Fruit fly (Drosophila melanogaster) whole organism, embryonic: Measurements from ENCODE around the gene CG5181.
A peak's percentile ranks its signal among the peaks of the same experiment; 100 is the strongest.

Experiments used
- Abd-B ChIP-seq: fragments of 200-800 bp; sonication (Bioruptor generic); optimal IDR thresholded peaks from 2 replicates; lab custom pipeline; 2018; ENCODE audit warnings: missing biosample characterization, mild to moderate bottlenecking, missing genetic modification characterization, moderate library complexity
- Bteb2 ChIP-seq: fragments of 200-800 bp; sonication (Bioruptor generic); optimal IDR thresholded peaks from 2 replicates; lab custom pipeline; 2016; ENCODE audit warnings: missing biosample characterization, missing genetic modification characterization
- CG10321 ChIP-seq: fragments of 200-800 bp; sonication (Bioruptor generic); IDR thresholded peaks from 2 replicates; pipeline ENCODE4 v1.3.6; 2022; ENCODE audit warnings: missing biosample characterization, missing genetic modification characterization
- CG12236 ChIP-seq: fragments of 200-800 bp; sonication (Bioruptor generic); optimal IDR thresholded peaks from 2 replicates; lab custom pipeline; 2016; ENCODE audit warnings: missing biosample characterization, missing genetic modification characterization
- CG12744 ChIP-seq: fragments of 200-800 bp; sonication (Bioruptor generic); optimal IDR thresholded peaks from 2 replicates; lab custom pipeline; 2016; ENCODE audit warnings: missing biosample characterization, missing genetic modification characterization
- CG13624 ChIP-seq: fragments of 200-800 bp; sonication (Bioruptor generic); optimal IDR thresholded peaks from 2 replicates; lab custom pipeline; 2016; ENCODE audit warnings: missing biosample characterization, missing genetic modification characterization
- CG1529 ChIP-seq: fragments of 200-800 bp; sonication (Bioruptor generic); optimal IDR thresholded peaks from 3 replicates; lab custom pipeline; 2018; ENCODE audit warnings: missing biosample characterization, missing genetic modification characterization
- CG15514 ChIP-seq: fragments of 200-800 bp; sonication (Bioruptor generic); optimal IDR thresholded peaks from 3 replicates; lab custom pipeline; 2017; ENCODE audit warnings: missing biosample characterization, missing genetic modification characterization, mild to moderate bottlenecking, moderate library complexity, missing genetic modification reagents
- CG1832 ChIP-seq: fragments of 200-800 bp; sonication (Bioruptor generic); optimal IDR thresholded peaks from 2 replicates; lab custom pipeline; 2017; ENCODE audit warnings: missing biosample characterization, mild to moderate bottlenecking, missing genetic modification characterization, inconsistent platforms
- CG3163 ChIP-seq: fragments of 200-800 bp; sonication (Bioruptor generic); optimal IDR thresholded peaks from 3 replicates; lab custom pipeline; 2016; ENCODE audit warnings: missing biosample characterization, missing genetic modification characterization
- CG3726 ChIP-seq: fragments of 200-800 bp; sonication (Bioruptor generic); IDR thresholded peaks from 3 replicates; pipeline ENCODE4, ENCODE4 v1.3.6; 2022; ENCODE audit warnings: missing biosample characterization, missing genetic modification characterization
- CG4424 ChIP-seq: fragments of 200-800 bp; sonication (Bioruptor generic); optimal IDR thresholded peaks from 3 replicates; lab custom pipeline; 2016; ENCODE audit warnings: missing biosample characterization, missing genetic modification characterization
- CG6689 ChIP-seq: fragments of 200-800 bp; sonication (Bioruptor generic); IDR thresholded peaks from 2 replicates; pipeline ENCODE4 v1.3.6; 2022; ENCODE audit warnings: missing biosample characterization, missing genetic modification characterization
- CG7745 ChIP-seq: fragments of 200-800 bp; sonication (Bioruptor generic); optimal IDR thresholded peaks from 2 replicates; lab custom pipeline; 2018; ENCODE audit warnings: missing biosample characterization, mild to moderate bottlenecking, missing genetic modification characterization, moderate library complexity
- CG7963 ChIP-seq: fragments of 200-800 bp; sonication (Bioruptor generic); IDR thresholded peaks from 3 replicates; pipeline ENCODE4 v1.3.6; 2022; ENCODE audit warnings: missing biosample characterization, missing genetic modification characterization; ENCODE audit not compliant: partially characterized antibody
- CG8924 ChIP-seq: fragments of 200-800 bp; optimal IDR thresholded peaks from 3 replicates; lab custom pipeline; 2019; ENCODE audit warnings: missing biosample characterization, mild to moderate bottlenecking, missing genetic modification characterization, moderate library complexity
- CG9609 ChIP-seq: fragments of 200-800 bp; sonication (Bioruptor generic); optimal IDR thresholded peaks from 3 replicates; lab custom pipeline; 2016; ENCODE audit warnings: missing biosample characterization, missing genetic modification characterization
- Hey ChIP-seq: fragments of 200-800 bp; sonication (Bioruptor generic); optimal IDR thresholded peaks from 3 replicates; lab custom pipeline; 2018; ENCODE audit warnings: missing biosample characterization, mild to moderate bottlenecking, missing genetic modification characterization
- Hmr ChIP-seq: fragments of 200-800 bp; sonication (Bioruptor generic); optimal IDR thresholded peaks from 3 replicates; lab custom pipeline; 2017; ENCODE audit warnings: mild to moderate bottlenecking, missing biosample characterization, missing genetic modification reagents, missing genetic modification characterization
- Jarid2 ChIP-seq: fragments of 200-800 bp; sonication (Bioruptor generic); optimal IDR thresholded peaks from 3 replicates; lab custom pipeline; 2017; ENCODE audit warnings: mild to moderate bottlenecking, missing biosample characterization, missing genetic modification reagents, missing genetic modification characterization
- MBD-R2 ChIP-seq: fragments of 200-800 bp; sonication (Bioruptor generic); IDR thresholded peaks from 2 replicates; pipeline ENCODE4 v1.3.6; 2022; ENCODE audit warnings: missing biosample characterization, missing genetic modification characterization
- MESR4 ChIP-seq: fragments of 200-800 bp; sonication (Bioruptor generic); optimal IDR thresholded peaks from 2 replicates; lab custom pipeline; 2018; ENCODE audit warnings: missing biosample characterization, mild to moderate bottlenecking, missing genetic modification characterization, moderate library complexity
- Mrtf ChIP-seq: fragments of 200-800 bp; sonication (Bioruptor generic); IDR thresholded peaks from 3 replicates; pipeline ENCODE4 v1.3.6; 2022; ENCODE audit warnings: missing biosample characterization, missing genetic modification characterization
- Oli ChIP-seq: fragments of 200-800 bp; sonication (Bioruptor generic); optimal IDR thresholded peaks from 2 replicates; lab custom pipeline; 2018; ENCODE audit warnings: missing biosample characterization, mild to moderate bottlenecking, missing genetic modification characterization, moderate library complexity
- Opbp ChIP-seq: fragments of 200-800 bp; sonication (Bioruptor generic); IDR thresholded peaks from 3 replicates; pipeline ENCODE4 v1.3.6; 2022; ENCODE audit warnings: missing biosample characterization, missing genetic modification characterization; ENCODE audit not compliant: partially characterized antibody
- PHDP ChIP-seq: fragments of 200-800 bp; sonication (Bioruptor generic); optimal IDR thresholded peaks from 3 replicates; lab custom pipeline; 2018; ENCODE audit warnings: missing biosample characterization, mild to moderate bottlenecking, missing genetic modification characterization, moderate library complexity
- Pdp1 ChIP-seq, 2 experiments: fragments of 200-800 bp; sonication (Bioruptor generic); optimal IDR thresholded peaks; 3 replicates each; lab custom pipeline; 2016; ENCODE audit warnings: missing biosample characterization in 2 of 2, missing genetic modification characterization in 2 of 2, mild to moderate bottlenecking in 1 of 2, moderate library complexity in 1 of 2
- abd-A ChIP-seq: fragments of 200-800 bp; sonication (Bioruptor generic); optimal IDR thresholded peaks from 3 replicates; lab custom pipeline; 2019; ENCODE audit warnings: missing biosample characterization, mild to moderate bottlenecking, missing genetic modification characterization, moderate library complexity
- ara ChIP-seq: fragments of 200-800 bp; sonication (Bioruptor generic); IDR thresholded peaks from 2 replicates; pipeline ENCODE4 v1.3.6; 2022; ENCODE audit warnings: missing biosample characterization, missing genetic modification characterization
- ato ChIP-seq: fragments of 200-800 bp; sonication (Bioruptor generic); IDR thresholded peaks from 2 replicates; pipeline ENCODE4 v1.3.6; 2022; ENCODE audit warnings: missing biosample characterization, missing genetic modification characterization; ENCODE audit not compliant: partially characterized antibody
- bigmax ChIP-seq: fragments of 200-800 bp; sonication (Bioruptor generic); optimal IDR thresholded peaks from 2 replicates; lab custom pipeline; 2018; ENCODE audit warnings: missing biosample characterization, mild to moderate bottlenecking, missing genetic modification characterization
- chinmo ChIP-seq: fragments of 200-800 bp; sonication (Bioruptor generic); IDR thresholded peaks from 4 replicates; pipeline ENCODE4 v1.3.6; 2022; ENCODE audit warnings: missing biosample characterization, missing genetic modification characterization; ENCODE audit not compliant: partially characterized antibody
- insv ChIP-seq, 2 experiments: fragments of 200-800 bp; sonication (Bioruptor generic); optimal IDR thresholded peaks; 3 replicates each; lab custom pipeline; 2016 to 2018; ENCODE audit warnings: missing biosample characterization in 2 of 2, missing genetic modification characterization in 2 of 2
- kah ChIP-seq: fragments of 200-800 bp; sonication (Bioruptor generic); optimal IDR thresholded peaks from 2 replicates; lab custom pipeline; 2018; ENCODE audit warnings: missing biosample characterization, mild to moderate bottlenecking, missing genetic modification characterization
- lbe ChIP-seq: fragments of 200-800 bp; sonication (Bioruptor generic); optimal IDR thresholded peaks from 2 replicates; lab custom pipeline; 2016; ENCODE audit warnings: missing biosample characterization, mild to moderate bottlenecking, missing genetic modification characterization
- nerfin-2 ChIP-seq: fragments of 200-800 bp; sonication (Bioruptor generic); IDR thresholded peaks from 2 replicates; pipeline ENCODE4 v1.3.6; 2022; ENCODE audit warnings: missing biosample characterization, missing genetic modification characterization; ENCODE audit not compliant: partially characterized antibody
- nmo ChIP-seq: fragments of 200-800 bp; sonication (Bioruptor generic); optimal IDR thresholded peaks from 2 replicates; lab custom pipeline; 2018; ENCODE audit warnings: missing biosample characterization, mild to moderate bottlenecking, missing genetic modification characterization, moderate library complexity
- prd ChIP-seq, 3 experiments: fragments of >200 bp in 2 of 3; fragments of 200-800 bp in 1 of 3; sonication (Bioruptor generic) in 1 of 3; optimal IDR thresholded peaks in 2 of 3; IDR thresholded peaks in 1 of 3; 2 replicates in 2 of 3; 3 replicates in 1 of 3; pipeline versions ENCODE4 v1.3.6 to Lab custom; 2017 to 2022; ENCODE audit warnings: missing biosample characterization in 1 of 3, missing genetic modification characterization in 1 of 3
- row ChIP-seq: fragments of 200-800 bp; sonication (Bioruptor generic); IDR thresholded peaks from 3 replicates; pipeline ENCODE4 v1.3.6; 2022; ENCODE audit warnings: missing biosample characterization, missing genetic modification characterization
- slbo ChIP-seq: fragments of 200-800 bp; sonication (Bioruptor generic); IDR thresholded peaks from 2 replicates; pipeline ENCODE4 v1.3.6; 2022; ENCODE audit warnings: missing biosample characterization, missing genetic modification characterization
- sna ChIP-seq: fragments of 200-800 bp; sonication (Bioruptor generic); IDR thresholded peaks from 2 replicates; pipeline ENCODE4 v1.3.6; 2022; ENCODE audit warnings: missing biosample characterization, missing genetic modification characterization; ENCODE audit not compliant: partially characterized antibody
- tll ChIP-seq, 2 experiments: fragments of 200-800 bp in 1 of 2; fragments of >200 bp in 1 of 2; sonication (Bioruptor generic) in 1 of 2; optimal IDR thresholded peaks; 2 replicates each; lab custom pipeline; 2017 to 2019; ENCODE audit warnings: missing biosample characterization in 2 of 2, missing genetic modification characterization in 2 of 2, mild to moderate bottlenecking in 1 of 2, moderate library complexity in 1 of 2
- tna ChIP-seq: fragments of 200-800 bp; sonication (Bioruptor generic); IDR thresholded peaks from 2 replicates; pipeline ENCODE4 v1.3.6; 2022; ENCODE audit warnings: missing biosample characterization, missing genetic modification characterization; ENCODE audit not compliant: partially characterized antibody
- trh ChIP-seq: fragments of 200-800 bp; sonication (Bioruptor generic); optimal IDR thresholded peaks from 2 replicates; lab custom pipeline; 2016; ENCODE audit warnings: missing biosample characterization, missing genetic modification characterization
- ttk ChIP-seq: fragments of 200-800 bp; sonication (Bioruptor generic); IDR thresholded peaks from 2 replicates; pipeline ENCODE4 v2.1.2; 2022; ENCODE audit warnings: missing biosample characterization, missing genetic modification characterization
- tup ChIP-seq: fragments of 200-800 bp; sonication (Bioruptor generic); optimal IDR thresholded peaks from 2 replicates; lab custom pipeline; 2016; ENCODE audit warnings: missing biosample characterization, mild to moderate bottlenecking, missing genetic modification characterization, moderate library complexity
- z ChIP-seq: fragments of 200-800 bp; sonication (Bioruptor generic); IDR thresholded peaks from 3 replicates; pipeline ENCODE4 v1.3.6; 2022; ENCODE audit warnings: missing biosample characterization, missing genetic modification characterization

Gene CG5181

DNA sequence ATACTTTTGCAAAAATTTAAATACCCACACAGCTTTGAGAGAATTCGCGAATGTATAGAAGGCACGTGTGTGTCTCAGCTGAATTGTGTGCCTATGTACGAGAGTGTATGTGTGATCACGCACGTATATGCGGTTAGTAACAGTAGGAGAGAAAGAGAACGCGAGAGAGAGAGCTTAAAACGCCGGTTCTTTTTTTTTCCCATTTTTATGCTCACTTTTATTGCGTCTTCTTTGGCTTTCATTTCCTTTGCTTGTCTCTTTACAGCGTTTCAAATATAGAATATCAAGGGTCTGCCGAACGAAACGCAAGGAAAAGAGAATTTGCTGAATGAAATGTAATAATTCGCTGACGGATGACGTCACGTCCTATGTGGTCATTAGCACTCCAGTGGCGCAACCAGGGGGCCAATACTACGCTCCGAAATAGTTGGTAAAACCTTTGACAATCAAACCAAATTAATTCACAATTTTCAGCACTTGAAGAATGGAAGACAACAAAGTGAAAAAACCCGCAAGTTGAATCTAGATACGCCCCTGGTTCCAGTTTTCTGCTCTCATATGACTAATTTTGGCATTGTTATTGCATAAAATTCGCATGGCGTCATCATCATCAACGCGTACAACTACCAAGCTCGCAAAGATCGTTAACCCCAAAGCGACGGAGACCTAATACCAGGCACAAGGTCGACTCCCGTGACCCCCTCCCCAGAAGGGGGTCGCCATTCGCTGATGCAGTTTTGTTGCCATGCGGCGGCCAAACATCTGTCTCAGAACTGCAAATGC, 15.5 kb upstream of the CG5181 start (continued):
- TF ChIP-seq Hmr (GFP tag; lab: Kevin White, UChicago), result peak; percentile 85
- no peak for TF ChIP-seq CG7745
- TF ChIP-seq nmo, result no peak
- TF ChIP-seq nerfin-2, result no peak
- no peak for TF ChIP-seq Mrtf
- peak; percentile 68 for TF ChIP-seq lbe (GFP tag; lab: Kevin White, UChicago)
- no peak for TF ChIP-seq tup (GFP tag; lab: Kevin White, UChicago)
- TF ChIP-seq CG7963 (GFP tag; lab: Robert Waterston, UW), result no peak
- no peak for TF ChIP-seq CG4424
- TF ChIP-seq CG3726 (GFP tag; lab: Robert Waterston, UW), result no peak
- TF ChIP-seq PHDP (tag; lab: Kevin White, UChicago), result peak; percentile 54
- peak; percentile 59 to 74 for TF ChIP-seq Pdp1 (GFP tag; optimal IDR thresholded peaks at IDR 0.05; lab: Kevin White, UChicago)
- no peak for TF ChIP-seq sna (GFP tag; lab: Robert Waterston, UW)
- 0 out of 2 replicates have a peak, but pooled peaks have one; percentile 34 for TF ChIP-seq CG6689
- no peak for TF ChIP-seq tna (GFP tag; lab: Robert Waterston, UW)
- no peak for TF ChIP-seq ara
- no peak for TF ChIP-seq tll (GFP tag; optimal IDR thresholded peaks at IDR 0.05; lab: Kevin White, UChicago)
- TF ChIP-seq prd (optimal IDR thresholded peaks at IDR 0.05; lab: Kevin White, UChicago), result no peak
- TF ChIP-seq prd (GFP tag; IDR thresholded peaks at IDR 0.05; lab: Robert Waterston, UW), result peak; percentile 70; the same call in 2 of the 3 replicates
- no peak for TF ChIP-seq CG1529 (GFP tag; lab: Kevin White, UChicago)
- no peak for TF ChIP-seq MESR4
- peak; percentile 52 for TF ChIP-seq CG9609
- TF ChIP-seq ato, result no peak
- no peak for TF ChIP-seq trh
- peak; percentile 68 for TF ChIP-seq row (GFP tag; lab: Robert Waterston, UW)
- TF ChIP-seq slbo (GFP tag; lab: Robert Waterston, UW), result peak; percentile 95
- TF ChIP-seq CG12744, result peak; percentile 45
- 0 out of 4 replicates have a peak, but pooled peaks have one; percentile 59 for TF ChIP-seq chinmo (GFP tag; lab: Robert Waterston, UW)
- TF ChIP-seq CG10321 (GFP tag; lab: Robert Waterston, UW), result no peak
- TF ChIP-seq CG1832 (GFP tag; lab: Kevin White, UChicago), result no peak
- no peak for TF ChIP-seq insv (GFP tag; optimal IDR thresholded peaks at IDR 0.05; lab: Kevin White, UChicago)
- peak; percentile 62; the same call in 1 of the 2 replicates for TF ChIP-seq MBD-R2 (GFP tag; lab: Robert Waterston, UW)
- TF ChIP-seq kah (GFP tag; lab: Kevin White, UChicago), result no peak
- TF ChIP-seq Abd-B (GFP tag; lab: Kevin White, UChicago), result peak; percentile 37
- TF ChIP-seq Opbp (GFP tag; lab: Robert Waterston, UW), result no peak
- TF ChIP-seq Bteb2 (GFP tag; lab: Kevin White, UChicago), result peak; percentile 40
- no peak for TF ChIP-seq Jarid2 (GFP tag; lab: Kevin White, UChicago)
- TF ChIP-seq ttk (GFP tag; lab: Robert Waterston, UW), result no peak
- no peak for TF ChIP-seq Oli (tag; lab: Kevin White, UChicago)
- peak; percentile 67 for TF ChIP-seq CG15514
- TF ChIP-seq CG13624, result peak; percentile 83
- TF ChIP-seq CG8924 (tag; lab: Kevin White, UChicago), result peak; percentile 6
- no peak for TF ChIP-seq Hey (tag; lab: Kevin White, UChicago)
- TF ChIP-seq z (GFP tag; lab: Robert Waterston, UW), result no peak
- peak; percentile 79 for TF ChIP-seq bigmax (GFP tag; lab: Kevin White, UChicago)
- TF ChIP-seq CG12236, result no peak
- no peak for TF ChIP-seq abd-A
- TF ChIP-seq CG3163 (GFP tag; lab: Kevin White, UChicago), result peak; percentile 27
